Fruit fly (Drosophila melanogaster): ENCODE data around the gene CG6661.

DNA sequence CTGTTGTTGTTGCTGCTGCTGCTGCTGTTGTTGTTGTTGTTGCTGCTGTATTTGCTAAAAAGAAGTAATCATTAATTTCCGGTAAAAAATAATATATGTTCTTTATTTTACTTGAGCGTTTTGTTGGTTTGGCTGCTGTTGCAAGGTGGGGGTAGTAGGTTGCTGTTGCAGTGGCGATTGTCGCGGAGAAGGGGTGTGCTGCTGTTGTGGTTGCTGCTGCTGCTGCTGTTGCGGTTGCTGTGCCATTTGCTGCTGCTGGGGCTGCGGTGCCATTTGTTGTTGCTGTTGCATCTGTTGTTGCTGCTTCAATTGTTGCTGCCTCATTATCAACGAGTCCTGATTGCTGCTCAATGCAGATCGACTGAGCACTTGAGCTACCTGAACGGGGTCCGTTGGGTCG lies 8.8 kb upstream of the CG6661 start:
- TF ChIP-seq psq (optimal IDR thresholded peaks at IDR 0.05) (no peak), usp (GFP tag; optimal IDR thresholded peaks at IDR 0.05) (no peak), pan (optimal IDR thresholded peaks at IDR 0.05) (no peak)
